Worm (Caenorhabditis elegans): Measurements from ENCODE around the gene rabr-3.

rabr-3 gene

DNA sequence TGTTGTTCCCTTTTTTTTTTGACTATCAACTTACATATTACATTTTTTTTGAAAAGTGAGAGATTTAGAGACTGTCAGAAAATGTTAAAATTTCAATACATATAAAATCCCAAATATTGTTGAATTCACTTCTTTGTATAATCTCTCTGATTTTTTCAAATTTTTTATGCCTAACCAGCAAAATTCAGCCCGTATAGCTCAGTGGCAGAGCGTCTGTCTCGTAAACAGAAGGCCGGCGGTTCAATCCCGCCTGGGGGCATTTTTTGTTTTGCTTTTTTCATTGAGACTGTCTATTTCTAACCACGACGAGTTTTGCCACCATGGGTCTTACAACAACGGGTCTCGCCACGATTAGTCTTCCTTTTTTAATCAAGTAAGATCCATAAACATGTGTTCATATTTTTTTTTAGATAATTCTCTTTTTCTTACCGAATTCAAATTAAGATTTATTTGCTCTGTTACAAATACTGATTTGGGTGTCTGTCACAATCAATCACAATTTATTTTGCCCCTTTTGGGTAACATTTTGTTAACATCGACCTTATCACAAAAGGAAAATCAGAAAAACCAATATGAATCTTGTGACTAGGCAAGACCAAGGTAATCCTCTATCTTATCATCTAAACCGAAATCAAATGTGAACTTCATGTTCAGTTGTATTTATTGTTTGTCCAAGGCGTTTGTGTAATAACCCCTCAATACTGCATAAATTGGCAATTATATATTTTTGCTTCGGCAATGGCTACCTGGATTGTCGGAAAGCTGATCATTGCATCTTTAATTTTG is 23.7 kb downstream of the rabr-3 start, which contains the start of gene glc-1:
Gene glc-1, plus strand, starts transcription at position 663 of the 786 bp plus-strand sequence.
- TF ChIP-seq ztf-1 (GFP tag; conservative IDR thresholded peaks at IDR 0.05), result no peak
- peak; percentile 36 for TF ChIP-seq sma-9 (GFP tag; optimal IDR thresholded peaks at IDR 0.05)
- no peak for TF ChIP-seq sma-9 (tag; optimal IDR thresholded peaks at IDR 0.05)
- TF ChIP-seq zag-1 (tag; optimal IDR thresholded peaks at IDR 0.05), result no peak
- TF ChIP-seq mab-5 (tag; optimal IDR thresholded peaks at IDR 0.05), result no peak
- no peak for TF ChIP-seq unc-62 (GFP tag; optimal IDR thresholded peaks at IDR 0.05)
- no peak for TF ChIP-seq fos-1 (tag; optimal IDR thresholded peaks at IDR 0.05)

DNA sequence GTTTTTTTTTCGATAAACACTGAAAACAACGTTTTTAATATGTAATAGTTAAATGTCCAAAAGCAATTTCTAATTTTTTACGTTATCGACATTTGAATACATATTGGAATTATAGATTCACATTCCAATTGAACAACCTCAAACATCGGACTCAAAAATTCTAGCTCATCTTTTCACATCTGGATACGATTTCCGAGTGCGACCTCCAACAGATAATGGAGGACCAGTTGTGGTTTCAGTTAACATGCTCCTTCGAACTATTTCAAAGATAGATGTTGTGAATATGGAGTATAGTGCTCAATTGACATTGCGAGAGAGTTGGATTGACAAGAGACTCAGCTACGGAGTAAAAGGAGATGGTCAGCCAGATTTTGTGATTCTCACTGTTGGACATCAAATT is 24.5 kb downstream of the rabr-3 start:
- TF ChIP-seq sma-9 (GFP tag; optimal IDR thresholded peaks at IDR 0.05), result no peak
- TF ChIP-seq sma-9 (tag; optimal IDR thresholded peaks at IDR 0.05), result no peak
- TF ChIP-seq elt-3 (tag; optimal IDR thresholded peaks at IDR 0.05), result no peak
- TF ChIP-seq nhr-21 (tag; optimal IDR thresholded peaks at IDR 0.05), result no peak

ce11 chrV:16224027-16224426 is 28.5 kb downstream of the rabr-3 start, which contains the start of gene stdh-2:
TSS of gene stdh-2 (plus strand) at chrV:16224327.
- TF ChIP-seq ztf-1 (GFP tag; conservative IDR thresholded peaks at IDR 0.05), result no peak
- TF ChIP-seq mbf-1 (tag; optimal IDR thresholded peaks at IDR 0.05), result no peak
- no peak for TF ChIP-seq zag-1 (tag; optimal IDR thresholded peaks at IDR 0.05)

- TF ChIP-seq crh-2 (tag; optimal IDR thresholded peaks at IDR 0.05), result no peak
- peak; percentile 21 for TF ChIP-seq snpc-4 (tag; optimal IDR thresholded peaks at IDR 0.05)
- TF ChIP-seq unc-55 (GFP tag; optimal IDR thresholded peaks at IDR 0.05), result no peak
- TF ChIP-seq ceh-16 (tag; optimal IDR thresholded peaks at IDR 0.05), result no peak
- TF ChIP-seq skn-1 (tag; optimal IDR thresholded peaks at IDR 0.05), result no peak
- no peak for TF ChIP-seq gmeb-1 (tag; optimal IDR thresholded peaks at IDR 0.05)
- no peak for TF ChIP-seq ceh-82 (tag; optimal IDR thresholded peaks at IDR 0.05)
- no peak for TF ChIP-seq lin-39 (tag; optimal IDR thresholded peaks at IDR 0.05)
- no peak for TF ChIP-seq mbf-1 (tag; optimal IDR thresholded peaks at IDR 0.05)
- no peak for TF ChIP-seq elt-1 (tag; optimal IDR thresholded peaks at IDR 0.05)
- TF ChIP-seq sma-9 (GFP tag; optimal IDR thresholded peaks at IDR 0.05), result peak; percentile 1
- TF ChIP-seq sma-9 (tag; optimal IDR thresholded peaks at IDR 0.05), result no peak
Observed at ce11 chrV:16225524-16226116, 30.1 kb downstream of the rabr-3 start.

ce11 chrV:16226581-16226980 is 31.1 kb downstream of the rabr-3 start, which contains the start of gene F11A5.13:
TSS of gene F11A5.13 (minus strand) at chrV:16226681.
- TF ChIP-seq unc-55 (GFP tag; optimal IDR thresholded peaks at IDR 0.05) (no peak), nhr-21 (tag; optimal IDR thresholded peaks at IDR 0.05) (no peak)

DNA sequence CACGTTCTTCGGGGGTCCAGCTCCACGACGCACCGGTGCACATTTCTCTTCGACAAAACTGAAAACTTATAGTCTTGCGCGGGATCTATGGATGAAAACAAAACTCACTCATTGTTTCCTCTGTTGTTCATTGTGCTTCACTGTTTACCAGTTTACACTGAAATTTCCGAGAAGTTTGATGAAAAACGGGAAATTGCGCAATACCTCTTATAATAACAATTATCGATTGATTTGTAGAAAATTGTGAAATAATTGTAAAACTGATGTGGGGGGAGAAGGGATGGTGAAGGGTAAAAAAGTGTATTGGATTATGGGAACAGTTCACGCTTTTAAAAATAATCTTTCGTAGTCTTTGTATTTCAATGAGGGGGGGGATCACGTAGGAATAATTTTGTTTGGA is 34.0 kb downstream of the rabr-3 start:
- TF ChIP-seq alr-1 (tag; optimal IDR thresholded peaks at IDR 0.05) (no peak), nhr-21 (tag; optimal IDR thresholded peaks at IDR 0.05) (no peak), R02D3.7 (tag; optimal IDR thresholded peaks at IDR 0.05) (no peak), nhr-129 (tag; optimal IDR thresholded peaks at IDR 0.05) (no peak), ama-1 (optimal IDR thresholded peaks at IDR 0.05) (no peak), snpc-4 (tag; optimal IDR thresholded peaks at IDR 0.05) (no peak)

- TF ChIP-seq mdl-1 (tag; optimal IDR thresholded peaks at IDR 0.05) (no peak), ceh-16 (tag; optimal IDR thresholded peaks at IDR 0.05) (no peak), R02D3.7 (tag; optimal IDR thresholded peaks at IDR 0.05) (no peak), unc-62 (GFP tag; optimal IDR thresholded peaks at IDR 0.05) (no peak), ztf-1 (GFP tag; conservative IDR thresholded peaks at IDR 0.05) (no peak), nhr-25 (tag; optimal IDR thresholded peaks at IDR 0.05) (no peak), nhr-77 (tag; optimal IDR thresholded peaks at IDR 0.05) (no peak), nhr-12 (tag; optimal IDR thresholded peaks at IDR 0.05) (no peak), mab-5 (tag; optimal IDR thresholded peaks at IDR 0.05) (no peak), elt-1 (tag; optimal IDR thresholded peaks at IDR 0.05) (no peak), lin-39 (tag; optimal IDR thresholded peaks at IDR 0.05) (no peak), dmd-4 (tag; optimal IDR thresholded peaks at IDR 0.05) (no peak), nhr-21 (tag; optimal IDR thresholded peaks at IDR 0.05) (no peak), ceh-82 (tag; optimal IDR thresholded peaks at IDR 0.05) (no peak), ama-1 (optimal IDR thresholded peaks at IDR 0.05) (no peak), nhr-129 (tag; optimal IDR thresholded peaks at IDR 0.05) (no peak), snpc-4 (tag; optimal IDR thresholded peaks at IDR 0.05) (no peak), sma-3 (GFP tag; optimal IDR thresholded peaks at IDR 0.05) (no peak), crh-2 (tag; optimal IDR thresholded peaks at IDR 0.05) (no peak), sem-4 (tag; optimal IDR thresholded peaks at IDR 0.05) (no peak)
Observed at ce11 chrV:16229896-16230295, 34.4 kb downstream of the rabr-3 start, which contains the start of the genes F21H7.2 and F21H7.12. TSS of gene F21H7.2 (minus strand) at chrV:16229996. TSS of gene F21H7.12 (plus strand) at chrV:16230165.
